Fruit fly (Drosophila melanogaster) whole organism, prepupa: ENCODE results near the gene Sc2.

Source experiments
- CG11294 ChIP-seq: fragments of 200-800 bp; sonication (Bioruptor generic); IDR thresholded peaks from 2 replicates; pipeline ENCODE4 v1.3.6; 2022; ENCODE audit warnings: missing biosample characterization, missing genetic modification characterization
- CG3919 ChIP-seq: fragments of 200-800 bp; sonication (Bioruptor generic); optimal IDR thresholded peaks from 3 replicates; lab custom pipeline; 2016; ENCODE audit warnings: missing biosample characterization, missing genetic modification characterization
- Hr39 ChIP-seq: fragments of 200-800 bp; sonication (Bioruptor generic); optimal IDR thresholded peaks from 2 replicates; lab custom pipeline; 2016; ENCODE audit warnings: missing biosample characterization, missing genetic modification characterization
- cyc ChIP-seq: fragments of 200-800 bp; sonication (Bioruptor generic); optimal IDR thresholded peaks from 3 replicates; lab custom pipeline; 2016; ENCODE audit warnings: missing biosample characterization, missing genetic modification characterization
- fkh ChIP-seq: fragments of 200-800 bp; sonication (Bioruptor generic); optimal IDR thresholded peaks from 3 replicates; lab custom pipeline; 2017; ENCODE audit warnings: missing biosample characterization, mild to moderate bottlenecking, missing genetic modification characterization, moderate library complexity
- svp ChIP-seq: fragments of 200-800 bp; sonication (Bioruptor generic); peaks from one replicate; lab custom pipeline; 2016; ENCODE audit warnings: missing biosample characterization, missing genetic modification characterization

- TF ChIP-seq cyc (GFP tag; lab: Kevin White, UChicago) (no peak), CG3919 (GFP tag; lab: Kevin White, UChicago) (no peak), Hr39 (GFP tag; lab: Kevin White, UChicago) (no peak), svp (GFP tag; lab: Kevin White, UChicago) (no peak), CG11294 (GFP tag; lab: Robert Waterston, UW) (no peak), fkh (GFP tag; lab: Kevin White, UChicago) (no peak)
These were observed 28.3 kb upstream of the Sc2 start for dm6 chr3L:3875004-3875403.
